Worm (Caenorhabditis elegans) whole organism, early embryonic: ENCODE data around the gene col-163.

Experiments used
- B0310.2 ChIP-seq: sonication (generic microtip); optimal IDR thresholded peaks from 2 replicates; lab custom pipeline; 2016; ENCODE audit warnings: mild to moderate bottlenecking, missing genetic modification characterization, missing compliant biosample characterization
- F13C5.2 ChIP-seq: sonication (generic microtip); optimal IDR thresholded peaks from 2 replicates; lab custom pipeline; 2017; ENCODE audit warnings: mild to moderate bottlenecking, missing genetic modification characterization, inconsistent platforms, missing compliant biosample characterization
- aly-1 ChIP-seq: sonication (generic microtip); optimal IDR thresholded peaks from 2 replicates; lab custom pipeline; 2016; ENCODE audit warnings: missing genetic modification characterization, missing compliant biosample characterization
- ama-1 ChIP-seq: fragments of 150-350 bp; optimal IDR thresholded peaks from 2 replicates; lab custom pipeline; 2014
- ceh-13 ChIP-seq: fragments of 200-800 bp; sonication (Bioruptor generic); optimal IDR thresholded peaks from 2 replicates; lab custom pipeline; 2018; ENCODE audit warnings: mild to moderate bottlenecking, missing genetic modification characterization, missing compliant biosample characterization
- ceh-36 ChIP-seq: sonication (generic microtip); optimal IDR thresholded peaks from 2 replicates; lab custom pipeline; 2016; ENCODE audit warnings: missing genetic modification characterization, inconsistent platforms, missing compliant biosample characterization
- ets-7 ChIP-seq: sonication (generic microtip); optimal IDR thresholded peaks from 2 replicates; lab custom pipeline; 2016; ENCODE audit warnings: missing genotype, missing genetic modification characterization, missing compliant biosample characterization
- flt-1 ChIP-seq: fragments of 200-800 bp; sonication (Bioruptor generic); IDR thresholded peaks from 2 replicates; pipeline ENCODE4 v1.3.6; 2022; ENCODE audit warnings: missing genetic modification characterization, missing compliant biosample characterization
- hmbx-1 ChIP-seq: sonication (generic microtip); optimal IDR thresholded peaks from 2 replicates; lab custom pipeline; 2016; ENCODE audit warnings: mild to moderate bottlenecking, missing genetic modification characterization, missing compliant biosample characterization
- hmg-4 ChIP-seq: fragments of 200-800 bp; sonication (Bioruptor generic); optimal IDR thresholded peaks from 2 replicates; lab custom pipeline; 2018; ENCODE audit warnings: mild to moderate bottlenecking, missing genetic modification characterization, missing compliant biosample characterization
- hnd-1 ChIP-seq: sonication (generic microtip); optimal IDR thresholded peaks from 2 replicates; lab custom pipeline; 2016; ENCODE audit warnings: missing genetic modification characterization, missing compliant biosample characterization
- pes-1 ChIP-seq: fragments of 200-800 bp; sonication (Bioruptor generic); IDR thresholded peaks from 2 replicates; pipeline ENCODE4 v1.3.6; 2022; ENCODE audit warnings: missing genetic modification reagents, missing genetic modification characterization, missing compliant biosample characterization
- scrt-1 ChIP-seq: fragments of 200-800 bp; sonication (Bioruptor generic); IDR thresholded peaks from 2 replicates; pipeline ENCODE4 v1.3.6; 2022; ENCODE audit warnings: missing genetic modification characterization, missing compliant biosample characterization
- sea-1 ChIP-seq: fragments of 200-800 bp; sonication (Bioruptor generic); conservative IDR thresholded peaks from 2 replicates; pipeline ENCODE4 v1.3.6; 2022; ENCODE audit warnings: missing genetic modification characterization, missing compliant biosample characterization
- tbx-11 ChIP-seq: fragments of 200-800 bp; sonication (Bioruptor generic); IDR thresholded peaks from 2 replicates; pipeline ENCODE4 v1.3.6; 2022; ENCODE audit warnings: missing genetic modification characterization, missing compliant biosample characterization
- tbx-37 ChIP-seq: fragments of 200-800 bp; sonication (Bioruptor generic); conservative IDR thresholded peaks from 2 replicates; pipeline ENCODE4 v1.3.6; 2022; ENCODE audit warnings: missing genetic modification reagents, missing genetic modification characterization, missing compliant biosample characterization
- tra-4 ChIP-seq: sonication (generic microtip); optimal IDR thresholded peaks from 2 replicates; lab custom pipeline; 2017; ENCODE audit warnings: missing genetic modification characterization, missing compliant biosample characterization

The col-163 gene

ce11 chrV:20634330-20634729 is 34.4 kb downstream of the col-163 start, which contains the start of gene F46B3.16:
F46B3.16 (plus strand) TSS chrV:20634630.
- TF ChIP-seq hmbx-1 (tag; lab: Kevin White, UChicago) = no peak
- TF ChIP-seq flt-1 (GFP tag; lab: Robert Waterston, UW) = no peak
- TF ChIP-seq sea-1 (GFP tag; lab: Robert Waterston, UW) = no peak
- no peak for TF ChIP-seq pes-1 (GFP tag; lab: Robert Waterston, UW)
- no peak for TF ChIP-seq tbx-37 (GFP tag; lab: Robert Waterston, UW)
- no peak for TF ChIP-seq tra-4 (tag; lab: Kevin White, UChicago)
- no peak for TF ChIP-seq ceh-36 (tag; lab: Kevin White, UChicago)
- TF ChIP-seq scrt-1 (GFP tag; lab: Robert Waterston, UW) = no peak
- no peak for TF ChIP-seq ets-7
- TF ChIP-seq B0310.2 (tag; lab: Kevin White, UChicago) = no peak
- no peak for TF ChIP-seq tbx-11 (GFP tag; lab: Robert Waterston, UW)
- no peak for TF ChIP-seq ama-1
- TF ChIP-seq hmg-4 (GFP tag; lab: Kevin White, UChicago) = no peak
- TF ChIP-seq aly-1 (tag; lab: Kevin White, UChicago) = no peak
- no peak for TF ChIP-seq F13C5.2 (tag; lab: Kevin White, UChicago)
- TF ChIP-seq hnd-1 (tag; lab: Kevin White, UChicago) = no peak
- no peak for TF ChIP-seq ceh-13

ce11 chrV:20636855-20637254 is 37.0 kb downstream of the col-163 start, which contains the start of gene ttr-13:
ttr-13 (minus strand) TSS chrV:20636955.
- no peak for TF ChIP-seq ceh-13
- no peak for TF ChIP-seq ets-7
- no peak for TF ChIP-seq pes-1 (GFP tag; lab: Robert Waterston, UW)
- TF ChIP-seq sea-1 (GFP tag; lab: Robert Waterston, UW) = no peak
- TF ChIP-seq ceh-36 (tag; lab: Kevin White, UChicago) = no peak
- no peak for TF ChIP-seq tbx-37 (GFP tag; lab: Robert Waterston, UW)
- TF ChIP-seq hmg-4 (GFP tag; lab: Kevin White, UChicago) = no peak
- no peak for TF ChIP-seq F13C5.2 (tag; lab: Kevin White, UChicago)
- TF ChIP-seq B0310.2 (tag; lab: Kevin White, UChicago) = no peak
- TF ChIP-seq ama-1 = no peak
- TF ChIP-seq flt-1 (GFP tag; lab: Robert Waterston, UW) = no peak

- TF ChIP-seq hmg-4 (GFP tag; lab: Kevin White, UChicago) = no peak
Observed at ce11 chrV:20638344-20638743, 38.4 kb downstream of the col-163 start, which contains the start of gene Y44A6B.3. Y44A6B.3 (minus strand) TSS chrV:20638444.

- TF ChIP-seq flt-1 (GFP tag; lab: Robert Waterston, UW) (no peak), pes-1 (GFP tag; lab: Robert Waterston, UW) (no peak), F13C5.2 (tag; lab: Kevin White, UChicago) (no peak), hmbx-1 (tag; lab: Kevin White, UChicago) (no peak), ets-7 (no peak), ceh-13 (no peak), hmg-4 (GFP tag; lab: Kevin White, UChicago) (no peak), scrt-1 (GFP tag; lab: Robert Waterston, UW) (no peak), tbx-11 (GFP tag; lab: Robert Waterston, UW) (no peak), tbx-37 (GFP tag; lab: Robert Waterston, UW) (no peak), sea-1 (GFP tag; lab: Robert Waterston, UW) (no peak)
Observed at ce11 chrV:20639294-20639693, 39.4 kb downstream of the col-163 start, which contains the start of gene srxa-14. srxa-14 (plus strand) TSS chrV:20639594.

- no peak for TF ChIP-seq hmbx-1 (tag; lab: Kevin White, UChicago)
- TF ChIP-seq ets-7 = no peak
- TF ChIP-seq flt-1 (GFP tag; lab: Robert Waterston, UW) = no peak
- no peak for TF ChIP-seq pes-1 (GFP tag; lab: Robert Waterston, UW)
- TF ChIP-seq ama-1 = no peak
- no peak for TF ChIP-seq F13C5.2 (tag; lab: Kevin White, UChicago)
- TF ChIP-seq hmg-4 (GFP tag; lab: Kevin White, UChicago) = no peak
- TF ChIP-seq scrt-1 (GFP tag; lab: Robert Waterston, UW) = no peak
- TF ChIP-seq sea-1 (GFP tag; lab: Robert Waterston, UW) = no peak
- TF ChIP-seq B0310.2 (tag; lab: Kevin White, UChicago) = no peak
- TF ChIP-seq tbx-11 (GFP tag; lab: Robert Waterston, UW) = no peak
- no peak for TF ChIP-seq hnd-1 (tag; lab: Kevin White, UChicago)
- no peak for TF ChIP-seq ceh-36 (tag; lab: Kevin White, UChicago)
Observed at ce11 chrV:20641896-20642295, 42.0 kb downstream of the col-163 start, which contains the start of gene srxa-15. srxa-15 (plus strand) TSS chrV:20642196.

ce11 chrV:20645479-20645878 is 45.6 kb downstream of the col-163 start:
- no peak for TF ChIP-seq hmg-4 (GFP tag; lab: Kevin White, UChicago)
- no peak for TF ChIP-seq pes-1 (GFP tag; lab: Robert Waterston, UW)
- no peak for TF ChIP-seq ama-1
- TF ChIP-seq scrt-1 (GFP tag; lab: Robert Waterston, UW) = no peak
- TF ChIP-seq ceh-36 (tag; lab: Kevin White, UChicago) = no peak
- TF ChIP-seq F13C5.2 (tag; lab: Kevin White, UChicago) = no peak
- TF ChIP-seq B0310.2 (tag; lab: Kevin White, UChicago) = no peak
- TF ChIP-seq aly-1 (tag; lab: Kevin White, UChicago) = no peak
- no peak for TF ChIP-seq tra-4 (tag; lab: Kevin White, UChicago)

ce11 chrV:20648868-20649267 is 49.0 kb downstream of the col-163 start:
- TF ChIP-seq hnd-1 (tag; lab: Kevin White, UChicago) (no peak), B0310.2 (tag; lab: Kevin White, UChicago) (no peak), aly-1 (tag; lab: Kevin White, UChicago) (no peak), ama-1 (no peak), ceh-36 (tag; lab: Kevin White, UChicago) (no peak), hmg-4 (GFP tag; lab: Kevin White, UChicago) (no peak), tbx-11 (GFP tag; lab: Robert Waterston, UW) (no peak)
